Worm (Caenorhabditis elegans): ENCODE data around the gene sra-29.

DNA sequence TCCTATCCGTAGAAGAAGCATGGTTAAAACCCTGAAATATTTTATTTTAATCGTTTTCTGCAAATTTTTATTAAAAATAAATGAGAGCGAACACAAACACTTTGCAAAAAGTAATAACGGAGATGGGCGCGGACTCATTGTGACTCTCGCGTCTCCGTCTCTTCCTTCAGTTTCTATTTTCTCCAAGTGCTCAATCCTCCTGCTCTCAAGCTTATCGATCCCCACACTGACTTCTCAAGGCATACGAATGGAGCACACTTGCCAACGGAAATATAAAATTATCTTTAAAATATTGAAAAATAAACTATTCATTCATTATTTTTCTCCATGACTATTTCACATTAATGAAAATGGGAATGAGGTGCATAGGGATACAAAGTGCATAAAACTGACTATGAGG lies 22.5 kb upstream of the sra-29 start, which contains the start of gene dnj-8:
- TF ChIP-seq nhr-12 (tag; optimal IDR thresholded peaks at IDR 0.05) (no peak), unc-120 (tag; optimal IDR thresholded peaks at IDR 0.05; ENCODE audit: poor library complexity, severe bottlenecking) (no peak), pha-4 (tag; optimal IDR thresholded peaks at IDR 0.05) (no peak), mep-1 (tag; optimal IDR thresholded peaks at IDR 0.05) (no peak), unc-39 (tag; optimal IDR thresholded peaks at IDR 0.05) (no peak), ceh-43 (GFP tag; optimal IDR thresholded peaks at IDR 0.05) (no peak), ham-2 (GFP tag; optimal IDR thresholded peaks at IDR 0.05) (no peak), unc-62 (GFP tag; optimal IDR thresholded peaks at IDR 0.05) (no peak)
